Worm (Caenorhabditis elegans) whole organism, late embryonic: ENCODE results near the gene lin-24.
"Not testable (repeated sequence)": the region's sequence is repeated elsewhere in the genome, so short reads cannot be mapped to it uniquely, and the experiment has no call there.

Experiments used
- F13H6.1 ChIP-seq: sonication (generic microtip); optimal IDR thresholded peaks from 2 replicates; lab custom pipeline; 2016; ENCODE audit warnings: missing genetic modification characterization, missing compliant biosample characterization
- ahr-1 ChIP-seq: sonication (generic microtip); optimal IDR thresholded peaks from 2 replicates; lab custom pipeline; 2016; ENCODE audit warnings: missing genetic modification characterization, missing compliant biosample characterization
- ceh-14 ChIP-seq: sonication (generic microtip); optimal IDR thresholded peaks from 2 replicates; lab custom pipeline; 2016; ENCODE audit warnings: missing genotype, missing genetic modification characterization, missing compliant biosample characterization
- ceh-18 ChIP-seq: sonication (generic microtip); optimal IDR thresholded peaks from 2 replicates; lab custom pipeline; 2016; ENCODE audit warnings: missing genetic modification characterization, missing compliant biosample characterization
- ceh-19 ChIP-seq: fragments of 200-800 bp; sonication (Bioruptor generic); optimal IDR thresholded peaks from 2 replicates; lab custom pipeline; 2018; ENCODE audit warnings: mild to moderate bottlenecking, missing genetic modification characterization, missing compliant biosample characterization
- ceh-2 ChIP-seq: sonication (generic microtip); optimal IDR thresholded peaks from 2 replicates; lab custom pipeline; 2016; ENCODE audit warnings: missing genotype, missing genetic modification characterization, missing compliant biosample characterization
- ceh-22 ChIP-seq: sonication (generic microtip); optimal IDR thresholded peaks from 2 replicates; lab custom pipeline; 2017; ENCODE audit warnings: missing biosample characterization, missing genetic modification characterization
- ceh-45 ChIP-seq: fragments of 200-800 bp; sonication (Bioruptor generic); IDR thresholded peaks from 2 replicates; pipeline ENCODE4 v1.3.6; 2022; ENCODE audit warnings: missing genetic modification reagents, missing genetic modification characterization, missing compliant biosample characterization
- ceh-48 ChIP-seq: sonication (generic microtip); optimal IDR thresholded peaks from 2 replicates; lab custom pipeline; 2016; ENCODE audit warnings: missing genetic modification characterization, inconsistent platforms, missing compliant biosample characterization
- ceh-6 ChIP-seq: fragments of 200-800 bp; sonication (Bioruptor generic); optimal IDR thresholded peaks from 2 replicates; lab custom pipeline; 2018; ENCODE audit warnings: mild to moderate bottlenecking, missing genetic modification characterization, missing compliant biosample characterization
- che-1 ChIP-seq: sonication (generic microtip); optimal IDR thresholded peaks from 2 replicates; lab custom pipeline; 2016; ENCODE audit warnings: mild to moderate bottlenecking, missing genetic modification characterization, missing compliant biosample characterization
- dmd-4 ChIP-seq: sonication (generic microtip); optimal IDR thresholded peaks from 2 replicates; lab custom pipeline; 2016; ENCODE audit warnings: borderline replicate concordance, missing genetic modification characterization, missing compliant biosample characterization
- dve-1 ChIP-seq: sonication (generic microtip); optimal IDR thresholded peaks from 2 replicates; lab custom pipeline; 2017; ENCODE audit warnings: antibody characterized with exemption, mild to moderate bottlenecking, missing genetic modification characterization, missing compliant biosample characterization
- elt-4 ChIP-seq: sonication (generic microtip); optimal IDR thresholded peaks from 2 replicates; lab custom pipeline; 2016; ENCODE audit warnings: missing genetic modification characterization, missing compliant biosample characterization
- ets-4 ChIP-seq: sonication (generic microtip); optimal IDR thresholded peaks from 2 replicates; lab custom pipeline; 2016; ENCODE audit warnings: missing genetic modification characterization, missing compliant biosample characterization
- fax-1 ChIP-seq: sonication (generic microtip); optimal IDR thresholded peaks from 2 replicates; lab custom pipeline; 2016; ENCODE audit warnings: missing genotype, missing genetic modification characterization, missing compliant biosample characterization
- fkh-10 ChIP-seq: fragments of 150-350 bp; optimal IDR thresholded peaks from 2 replicates; lab custom pipeline; 2014; ENCODE audit warnings: missing biosample characterization, missing genetic modification reagents, missing genetic modification characterization
- gmeb-2 ChIP-seq: sonication (generic microtip); optimal IDR thresholded peaks from 2 replicates; lab custom pipeline; 2016; ENCODE audit warnings: missing genetic modification characterization, inconsistent platforms, missing compliant biosample characterization
- hlh-15 ChIP-seq: sonication (generic microtip); optimal IDR thresholded peaks from 2 replicates; lab custom pipeline; 2016; ENCODE audit warnings: missing genetic modification characterization, missing compliant biosample characterization
- hlh-30 ChIP-seq: sonication (generic microtip); optimal IDR thresholded peaks from 2 replicates; lab custom pipeline; 2017; ENCODE audit warnings: antibody characterized with exemption, missing genetic modification characterization, missing compliant biosample characterization; ENCODE audit not compliant: insufficient read depth
- hlh-6 ChIP-seq: sonication (generic microtip); optimal IDR thresholded peaks from 2 replicates; lab custom pipeline; 2016; ENCODE audit warnings: missing genotype, missing genetic modification characterization, missing compliant biosample characterization
- lim-6 ChIP-seq: sonication (generic microtip); optimal IDR thresholded peaks from 2 replicates; lab custom pipeline; 2016; ENCODE audit warnings: missing genetic modification characterization, missing compliant biosample characterization
- madf-2 ChIP-seq: sonication (generic microtip); optimal IDR thresholded peaks from 2 replicates; lab custom pipeline; 2017; ENCODE audit warnings: missing genetic modification characterization, missing compliant biosample characterization
- mec-3 ChIP-seq: sonication (generic microtip); optimal IDR thresholded peaks from 2 replicates; lab custom pipeline; 2016; ENCODE audit warnings: borderline replicate concordance, missing genetic modification characterization, missing compliant biosample characterization
- nfya-1 ChIP-seq: sonication (generic microtip); optimal IDR thresholded peaks from 2 replicates; lab custom pipeline; 2017; ENCODE audit warnings: missing genetic modification characterization, mild to moderate bottlenecking, missing compliant biosample characterization, antibody characterized with exemption, moderate library complexity
- odd-2 ChIP-seq: sonication (generic microtip); optimal IDR thresholded peaks from 2 replicates; lab custom pipeline; 2017; ENCODE audit warnings: antibody characterized with exemption, mild to moderate bottlenecking, missing genetic modification characterization, missing compliant biosample characterization
- rnt-1 ChIP-seq: sonication (generic microtip); optimal IDR thresholded peaks from 2 replicates; lab custom pipeline; 2016; ENCODE audit warnings: missing genetic modification characterization, missing compliant biosample characterization
- sdc-2 ChIP-seq: sonication (generic microtip); optimal IDR thresholded peaks from 2 replicates; lab custom pipeline; 2016; ENCODE audit warnings: missing genotype, missing genetic modification characterization, missing compliant biosample characterization
- sox-4 ChIP-seq: sonication (generic microtip); optimal IDR thresholded peaks from 2 replicates; lab custom pipeline; 2017; ENCODE audit warnings: mild to moderate bottlenecking, missing genetic modification characterization, inconsistent platforms, missing compliant biosample characterization
- tbx-7 ChIP-seq: sonication (generic microtip); optimal IDR thresholded peaks from 2 replicates; lab custom pipeline; 2016; ENCODE audit warnings: missing genotype, missing genetic modification characterization, missing compliant biosample characterization
- unc-55 ChIP-seq: sonication (generic microtip); optimal IDR thresholded peaks from 2 replicates; lab custom pipeline; 2017; ENCODE audit warnings: missing biosample characterization, missing genetic modification reagents, missing genetic modification characterization
- zip-5 ChIP-seq: sonication (generic microtip); optimal IDR thresholded peaks from 2 replicates; lab custom pipeline; 2016; ENCODE audit warnings: missing genetic modification characterization, missing compliant biosample characterization
- ztf-16 ChIP-seq: sonication (generic microtip); optimal IDR thresholded peaks from 2 replicates; lab custom pipeline; 2017; ENCODE audit warnings: missing genetic modification characterization, missing compliant biosample characterization

Gene lin-24

DNA sequence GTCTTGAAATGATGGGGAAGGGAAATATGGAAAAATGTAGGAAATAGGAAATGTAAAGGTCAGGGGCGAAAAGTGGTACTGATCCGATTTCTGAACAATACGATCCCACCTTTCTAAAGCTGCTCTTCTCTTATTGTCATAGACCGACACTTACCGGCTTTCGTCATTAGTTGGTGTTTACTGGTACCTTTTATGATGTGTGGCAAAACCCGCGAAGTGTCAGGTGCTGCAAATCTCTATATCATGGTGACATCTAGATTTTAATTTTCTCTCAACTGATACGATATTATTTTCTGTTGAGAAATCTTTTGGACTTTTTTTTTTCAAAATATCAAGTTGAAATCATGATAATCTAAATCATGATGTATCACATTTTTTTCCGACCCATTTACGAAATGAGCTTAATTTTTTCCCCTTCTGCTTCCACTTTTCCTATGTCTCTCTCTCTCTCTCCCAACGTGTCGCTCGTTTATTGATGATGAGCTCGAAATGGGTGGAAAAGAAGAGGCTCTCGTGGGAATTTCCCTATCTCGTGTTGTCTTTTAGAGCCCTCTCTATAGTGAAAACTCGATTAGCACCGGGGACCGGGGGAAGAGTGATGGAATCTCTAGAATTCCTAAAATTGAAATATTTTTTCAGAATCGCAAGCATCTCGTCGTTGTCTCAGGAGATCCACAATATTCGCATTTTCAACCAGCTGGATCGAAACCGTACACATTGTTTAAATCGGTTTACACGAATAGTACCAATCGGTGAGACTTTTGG is 2.2 kb downstream of the lin-24 start (continued):
- TF ChIP-seq ceh-48 (tag; lab: Kevin White, UChicago) (no peak), ahr-1 (tag; lab: Kevin White, UChicago) (no peak), lim-6 (tag; lab: Kevin White, UChicago) (no peak), gmeb-2 (tag; lab: Kevin White, UChicago) (no peak)

- no peak for TF ChIP-seq nfya-1 (tag; lab: Kevin White, UChicago)
- no peak for TF ChIP-seq ceh-18 (tag; lab: Kevin White, UChicago)
- no peak for TF ChIP-seq fkh-10 (GFP tag; lab: Kevin White, UChicago)
- no peak for TF ChIP-seq unc-55 (GFP tag; lab: Kevin White, UChicago)
- TF ChIP-seq hlh-15 (tag; lab: Kevin White, UChicago), result no peak
- TF ChIP-seq ceh-6, result no peak
- no peak for TF ChIP-seq hlh-6
- no peak for TF ChIP-seq lim-6 (tag; lab: Kevin White, UChicago)
- no peak for TF ChIP-seq sdc-2 (tag; lab: Kevin White, UChicago)
- no peak for TF ChIP-seq ceh-19 (GFP tag; lab: Kevin White, UChicago)
- no peak for TF ChIP-seq dve-1 (tag; lab: Kevin White, UChicago)
- TF ChIP-seq rnt-1 (tag; lab: Kevin White, UChicago), result no peak
- TF ChIP-seq ceh-22, result no peak
- TF ChIP-seq elt-4 (tag; lab: Kevin White, UChicago), result no peak
- TF ChIP-seq ceh-45 (GFP tag; lab: Robert Waterston, UW), result no peak
- no peak for TF ChIP-seq mec-3 (tag; lab: Kevin White, UChicago)
- no peak for TF ChIP-seq dmd-4 (tag; lab: Kevin White, UChicago)
- TF ChIP-seq tbx-7 (tag; lab: Kevin White, UChicago), result no peak
- TF ChIP-seq che-1 (tag; lab: Kevin White, UChicago), result no peak
- no peak for TF ChIP-seq hlh-30 (tag; lab: Kevin White, UChicago)
Measured at ce11 chrIV:12133776-12134175, 4.5 kb downstream of the lin-24 start.

- TF ChIP-seq ceh-14 (no peak), ztf-16 (tag; lab: Kevin White, UChicago) (no peak), rnt-1 (tag; lab: Kevin White, UChicago) (no peak), sox-4 (tag; lab: Kevin White, UChicago) (no peak), hlh-30 (tag; lab: Kevin White, UChicago) (no peak), zip-5 (tag; lab: Kevin White, UChicago) (no peak), hlh-6 (no peak)
Measured at ce11 chrIV:12134991-12135390, 5.7 kb downstream of the lin-24 start.

- TF ChIP-seq che-1 (tag; lab: Kevin White, UChicago); hlh-6; fax-1: not testable (repeated sequence)
Measured at ce11 chrIV:12138093-12138492, 8.8 kb downstream of the lin-24 start, which contains the start of gene B0001.4. Gene B0001.4, minus strand, starts transcription at chrIV:12138193.

- TF ChIP-seq lim-6 (tag; lab: Kevin White, UChicago), result no peak
- TF ChIP-seq ceh-18 (tag; lab: Kevin White, UChicago), result no peak
- TF ChIP-seq tbx-7 (tag; lab: Kevin White, UChicago), result no peak
- TF ChIP-seq ceh-6, result no peak
- no peak for TF ChIP-seq ets-4 (tag; lab: Kevin White, UChicago)
- no peak for TF ChIP-seq fax-1
- no peak for TF ChIP-seq madf-2 (tag; lab: Kevin White, UChicago)
- no peak for TF ChIP-seq ceh-45 (GFP tag; lab: Robert Waterston, UW)
- no peak for TF ChIP-seq ceh-2 (tag; lab: Kevin White, UChicago)
- TF ChIP-seq ceh-14, result no peak
- no peak for TF ChIP-seq F13H6.1 (tag; lab: Kevin White, UChicago)
- no peak for TF ChIP-seq odd-2
Measured at ce11 chrIV:12140959-12141358, 11.7 kb downstream of the lin-24 start, which contains the start of gene B0001.8. Gene B0001.8, minus strand, starts transcription at chrIV:12141059.
